Fruit fly (Drosophila melanogaster): Measurements from ENCODE around the gene Prp6.

DNA sequence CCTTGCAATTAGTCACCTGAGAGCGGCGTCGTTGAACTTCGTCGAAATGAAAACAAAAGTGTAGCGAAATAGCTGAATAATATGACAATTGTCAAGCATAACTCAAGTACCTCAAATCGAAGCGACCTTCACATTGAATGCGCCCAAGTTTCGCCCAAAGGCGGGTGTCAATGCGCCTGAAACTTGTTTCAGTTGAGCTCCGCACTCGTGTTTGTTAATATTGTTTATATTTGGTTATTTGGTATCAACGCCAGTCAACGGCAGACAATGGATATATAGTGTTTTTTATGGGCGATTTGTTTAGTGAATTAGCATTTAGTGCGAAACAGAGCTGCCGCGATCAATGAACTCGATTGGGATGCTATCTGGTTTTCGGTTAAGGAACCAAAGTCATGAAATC is 43.3 kb upstream of the Prp6 start:
- TF ChIP-seq CG13204 (GFP tag; optimal IDR thresholded peaks at IDR 0.05) (no peak), CG32121 (GFP tag; IDR thresholded peaks at IDR 0.05) (no peak), CG34367 (tag; optimal IDR thresholded peaks at IDR 0.05) (no peak)
